Worm (Caenorhabditis elegans) whole organism, L3 larva: ENCODE results near the gene ZK632.10.

Source experiments
- R02D3.7 ChIP-seq: fragments of 150-350 bp; optimal IDR thresholded peaks from 2 replicates; lab custom pipeline; 2014; ENCODE audit warnings: missing biosample characterization, missing genetic modification characterization
- ZK546.5 ChIP-seq: sonication (generic microtip); optimal IDR thresholded peaks from 2 replicates; lab custom pipeline; 2017; ENCODE audit warnings: missing biosample characterization, missing genetic modification characterization
- aly-2 ChIP-seq: fragments of 150-350 bp; optimal IDR thresholded peaks from 2 replicates; lab custom pipeline; 2014; ENCODE audit warnings: missing biosample characterization, missing genetic modification characterization
- ama-1 ChIP-seq: fragments of 150-350 bp; optimal IDR thresholded peaks from 2 replicates; lab custom pipeline; 2018
- ceh-16 ChIP-seq: sonication (generic microtip); optimal IDR thresholded peaks from 2 replicates; lab custom pipeline; 2017; ENCODE audit warnings: missing biosample characterization, missing genetic modification characterization
- ceh-28 ChIP-seq: fragments of 150-350 bp; optimal IDR thresholded peaks from 2 replicates; lab custom pipeline; 2014; ENCODE audit warnings: missing biosample characterization, missing genetic modification reagents, missing genetic modification characterization
- ceh-82 ChIP-seq: fragments of 150-350 bp; optimal IDR thresholded peaks from 2 replicates; lab custom pipeline; 2014; ENCODE audit warnings: missing biosample characterization, missing genetic modification characterization
- ceh-9 ChIP-seq: sonication (generic microtip); optimal IDR thresholded peaks from 2 replicates; lab custom pipeline; 2018; ENCODE audit warnings: missing biosample characterization, missing genetic modification characterization
- daf-12 ChIP-seq: fragments of 150-350 bp; optimal IDR thresholded peaks from 2 replicates; lab custom pipeline; 2014; ENCODE audit warnings: missing biosample characterization, missing genetic modification reagents, missing genetic modification characterization
- egl-27 ChIP-seq: sonication (generic microtip); optimal IDR thresholded peaks from 4 replicates; lab custom pipeline; 2017; ENCODE audit warnings: missing biosample characterization, missing genetic modification reagents, missing genetic modification characterization
- egl-5 ChIP-seq: fragments of 150-350 bp; optimal IDR thresholded peaks from 2 replicates; lab custom pipeline; 2017; ENCODE audit warnings: missing biosample characterization, missing genetic modification reagents, missing genetic modification characterization, inconsistent platforms
- elt-1 ChIP-seq: fragments of 150-350 bp; optimal IDR thresholded peaks from 2 replicates; lab custom pipeline; 2014; ENCODE audit warnings: missing biosample characterization, missing genetic modification characterization
- elt-2 ChIP-seq: sonication (generic microtip); optimal IDR thresholded peaks from 2 replicates; lab custom pipeline; 2016; ENCODE audit warnings: missing genetic modification reagents, mild to moderate bottlenecking, missing genetic modification characterization, missing compliant biosample characterization
- elt-3 ChIP-seq, 3 experiments: fragments of 150-350 bp in 1 of 3; sonication (generic microtip) in 2 of 3; optimal IDR thresholded peaks; 2 replicates in 2 of 3; 4 replicates in 1 of 3; lab custom pipeline; 2014 to 2017; ENCODE audit warnings: missing biosample characterization in 3 of 3, missing genetic modification characterization in 3 of 3
- eor-1 ChIP-seq, 2 experiments: fragments of 150-350 bp; optimal IDR thresholded peaks; 2 replicates each; lab custom pipeline; 2014 to 2018; ENCODE audit warnings: missing biosample characterization in 2 of 2, missing genetic modification characterization in 2 of 2
- fkh-10 ChIP-seq: sonication (generic microtip); optimal IDR thresholded peaks from 2 replicates; lab custom pipeline; 2017; ENCODE audit warnings: missing biosample characterization, missing genetic modification reagents, missing genetic modification characterization
- fkh-2 ChIP-seq: fragments of 150-350 bp; optimal IDR thresholded peaks from 2 replicates; lab custom pipeline; 2014; ENCODE audit warnings: missing biosample characterization, missing genetic modification reagents, missing genetic modification characterization
- fos-1 ChIP-seq: fragments of 150-350 bp; optimal IDR thresholded peaks from 2 replicates; lab custom pipeline; 2014; ENCODE audit warnings: missing biosample characterization, missing genetic modification characterization
- hmg-11 ChIP-seq: sonication (generic microtip); optimal IDR thresholded peaks from 2 replicates; lab custom pipeline; 2016; ENCODE audit warnings: missing genetic modification characterization, missing compliant biosample characterization
- jun-1 ChIP-seq: fragments of 150-350 bp; optimal IDR thresholded peaks from 2 replicates; lab custom pipeline; 2014; ENCODE audit warnings: missing biosample characterization, missing genetic modification reagents, missing genetic modification characterization
- lin-15B ChIP-seq: fragments of 150-350 bp; optimal IDR thresholded peaks from 2 replicates; lab custom pipeline; 2014; ENCODE audit warnings: missing biosample characterization, missing genetic modification characterization
- lin-39 ChIP-seq: fragments of 150-350 bp; optimal IDR thresholded peaks from 2 replicates; lab custom pipeline; 2018; ENCODE audit warnings: missing biosample characterization, missing genetic modification reagents, missing genetic modification characterization
- lsy-12 ChIP-seq: sonication (generic microtip); optimal IDR thresholded peaks from 2 replicates; lab custom pipeline; 2016; ENCODE audit warnings: mild to moderate bottlenecking, missing genetic modification characterization, missing compliant biosample characterization
- mdl-1 ChIP-seq: fragments of 150-350 bp; optimal IDR thresholded peaks from 2 replicates; lab custom pipeline; 2014; ENCODE audit warnings: missing biosample characterization, missing genetic modification characterization
- mml-1 ChIP-seq: fragments of 150-350 bp; sonication (generic microtip); optimal IDR thresholded peaks from 3 replicates; lab custom pipeline; 2014; ENCODE audit warnings: missing biosample characterization, missing genetic modification characterization
- nfya-1 ChIP-seq: sonication (generic microtip); optimal IDR thresholded peaks from 2 replicates; lab custom pipeline; 2017; ENCODE audit warnings: missing genetic modification characterization, mild to moderate bottlenecking, missing compliant biosample characterization, antibody characterized with exemption, moderate library complexity; ENCODE audit not compliant: insufficient read depth
- nhr-11 ChIP-seq: fragments of 150-350 bp; optimal IDR thresholded peaks from 2 replicates; lab custom pipeline; 2014; ENCODE audit warnings: missing biosample characterization, missing genetic modification characterization
- nhr-12 ChIP-seq: fragments of 150-350 bp; optimal IDR thresholded peaks from 2 replicates; lab custom pipeline; 2014; ENCODE audit warnings: missing biosample characterization, missing genetic modification characterization
- nhr-23 ChIP-seq: fragments of 150-350 bp; optimal IDR thresholded peaks from 2 replicates; lab custom pipeline; 2014; ENCODE audit warnings: missing biosample characterization, missing genetic modification reagents, missing genetic modification characterization
- nhr-237 ChIP-seq: fragments of 150-350 bp; optimal IDR thresholded peaks from 2 replicates; lab custom pipeline; 2014; ENCODE audit warnings: missing biosample characterization, missing genetic modification characterization
- nhr-25 ChIP-seq: sonication (generic microtip); optimal IDR thresholded peaks from 2 replicates; lab custom pipeline; 2017; ENCODE audit warnings: missing biosample characterization, missing genetic modification characterization
- nhr-28 ChIP-seq: fragments of 150-350 bp; optimal IDR thresholded peaks from 2 replicates; lab custom pipeline; 2014; ENCODE audit warnings: missing biosample characterization, missing genetic modification characterization
- nhr-43 ChIP-seq: sonication (generic microtip); optimal IDR thresholded peaks from 2 replicates; lab custom pipeline; 2016; ENCODE audit warnings: mild to moderate bottlenecking, missing genetic modification characterization, missing compliant biosample characterization; ENCODE audit not compliant: poor library complexity, severe bottlenecking
- nhr-67 ChIP-seq: fragments of 150-350 bp; optimal IDR thresholded peaks from 2 replicates; lab custom pipeline; 2014; ENCODE audit warnings: missing biosample characterization, missing genetic modification characterization
- nhr-76 ChIP-seq: fragments of 150-350 bp; sonication (generic microtip); optimal IDR thresholded peaks from 5 replicates; lab custom pipeline; 2014; ENCODE audit warnings: missing biosample characterization, missing genetic modification characterization
- nhr-77 ChIP-seq: fragments of 150-350 bp; optimal IDR thresholded peaks from 2 replicates; lab custom pipeline; 2014; ENCODE audit warnings: missing biosample characterization, missing genetic modification characterization
- pha-4 ChIP-seq: fragments of 150-350 bp; optimal IDR thresholded peaks from 2 replicates; lab custom pipeline; 2014; ENCODE audit warnings: missing biosample characterization, missing genetic modification reagents, missing genetic modification characterization
- pqm-1 ChIP-seq: fragments of 150-350 bp; optimal IDR thresholded peaks from 2 replicates; lab custom pipeline; 2017; ENCODE audit warnings: missing biosample characterization, missing genetic modification characterization, inconsistent platforms
- sea-2 ChIP-seq: fragments of 150-350 bp; sonication (generic microtip); optimal IDR thresholded peaks from 4 replicates; lab custom pipeline; 2014; ENCODE audit warnings: missing biosample characterization, missing genetic modification reagents, missing genetic modification characterization
- skn-1 ChIP-seq: fragments of 150-350 bp; optimal IDR thresholded peaks from 2 replicates; lab custom pipeline; 2014; ENCODE audit warnings: missing biosample characterization, missing genetic modification characterization
- snpc-4 ChIP-seq: fragments of 150-350 bp; optimal IDR thresholded peaks from 2 replicates; lab custom pipeline; 2014; ENCODE audit warnings: missing biosample characterization, missing genetic modification characterization
- tbx-2 ChIP-seq: sonication (generic microtip); optimal IDR thresholded peaks from 2 replicates; lab custom pipeline; 2016; ENCODE audit warnings: mild to moderate bottlenecking, missing genetic modification characterization, missing compliant biosample characterization
- unc-39 ChIP-seq: sonication (generic microtip); optimal IDR thresholded peaks from 4 replicates; lab custom pipeline; 2017; ENCODE audit warnings: missing biosample characterization, missing genetic modification characterization
- unc-62 ChIP-seq: fragments of 150-350 bp; sonication (generic microtip); optimal IDR thresholded peaks from 4 replicates; lab custom pipeline; 2014; ENCODE audit warnings: missing biosample characterization, missing genetic modification reagents, missing genetic modification characterization
- zag-1 ChIP-seq: fragments of 150-350 bp; optimal IDR thresholded peaks from 2 replicates; lab custom pipeline; 2014; ENCODE audit warnings: missing biosample characterization, missing genetic modification characterization
- ztf-11 ChIP-seq: fragments of 150-350 bp; optimal IDR thresholded peaks from 2 replicates; lab custom pipeline; 2014; ENCODE audit warnings: missing biosample characterization, missing genetic modification characterization
- ztf-4 ChIP-seq: fragments of 150-350 bp; optimal IDR thresholded peaks from 2 replicates; lab custom pipeline; 2014; ENCODE audit warnings: missing biosample characterization, missing genetic modification characterization

The ZK632.10 gene

DNA sequence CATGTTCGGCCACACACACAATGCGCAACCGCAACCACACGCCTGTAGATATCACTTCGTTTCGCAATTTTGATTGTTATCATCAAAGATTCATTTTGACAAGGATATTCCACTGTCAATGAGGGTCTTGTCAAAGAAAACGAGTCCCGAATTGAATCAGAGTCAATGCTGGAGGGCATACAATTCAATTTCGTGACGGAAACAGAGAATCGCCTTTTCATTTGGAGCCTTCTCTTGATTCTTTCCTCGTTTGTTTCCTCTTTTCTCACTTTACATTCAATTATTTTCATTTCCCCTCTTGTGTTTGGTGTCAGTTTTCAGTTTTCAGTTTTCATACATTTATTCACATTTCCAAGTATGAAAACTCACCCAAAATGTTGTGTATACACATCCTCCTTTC, 39.8 kb upstream of the ZK632.10 start:
- no peak for TF ChIP-seq elt-1 (tag; lab: Kevin White, UChicago)
- TF ChIP-seq nhr-23 (tag; lab: Kevin White, UChicago), result peak; percentile 41
- TF ChIP-seq, all 47 proteins: peak for 1

DNA sequence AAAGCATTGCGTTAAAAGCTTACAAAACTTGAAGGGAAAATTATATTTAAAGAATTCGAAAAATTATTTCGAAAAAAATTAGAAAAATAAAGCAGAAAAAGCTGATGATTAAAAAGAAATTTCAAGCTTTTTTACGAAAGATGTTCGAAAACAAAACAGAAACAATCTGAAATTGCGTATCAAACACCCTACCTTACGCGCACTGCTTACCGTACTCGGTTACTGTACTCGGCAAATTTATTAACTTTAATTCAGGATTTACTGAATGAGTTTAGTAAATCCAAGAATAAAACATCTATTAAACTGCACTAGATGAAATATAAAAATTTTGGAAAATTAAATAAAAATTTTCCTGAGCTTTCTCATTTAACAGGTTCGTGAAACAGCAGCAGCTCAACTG, 34.9 kb upstream of the ZK632.10 start:
- TF ChIP-seq ceh-28 (tag; lab: Kevin White, UChicago), result no peak
- no peak for TF ChIP-seq unc-62 (GFP tag; lab: Kevin White, UChicago)
- TF ChIP-seq ama-1 (lab: Kevin White, UChicago), result no peak
- TF ChIP-seq mdl-1 (tag; lab: Kevin White, UChicago), result no peak
- TF ChIP-seq unc-39 (tag; lab: Kevin White, UChicago), result no peak
- no peak for TF ChIP-seq pha-4
- no peak for TF ChIP-seq eor-1 (tag; optimal IDR thresholded peaks at IDR 0.05; lab: Kevin White, UChicago)
- no peak for TF ChIP-seq nhr-12 (tag; lab: Kevin White, UChicago)
- no peak for TF ChIP-seq egl-27 (tag; lab: Kevin White, UChicago)
- TF ChIP-seq nhr-77 (tag; lab: Kevin White, UChicago), result no peak

- TF ChIP-seq ZK546.5 (tag; lab: Kevin White, UChicago) (no peak), lin-15B (tag; lab: Kevin White, UChicago) (peak; percentile 10), pha-4 (peak; percentile 50), nhr-23 (tag; lab: Kevin White, UChicago) (no peak), daf-12 (tag; lab: Kevin White, UChicago) (no peak), skn-1 (peak; percentile 46), tbx-2 (peak; percentile 20), unc-62 (GFP tag; lab: Kevin White, UChicago) (no peak), ztf-4 (tag; lab: Kevin White, UChicago) (no peak), ceh-28 (tag; lab: Kevin White, UChicago) (no peak), snpc-4 (peak; percentile 9), nhr-237 (tag; lab: Kevin White, UChicago) (no peak), lsy-12 (tag; lab: Kevin White, UChicago) (peak; percentile 72), R02D3.7 (tag; lab: Kevin White, UChicago) (no peak), nhr-11 (tag; lab: Kevin White, UChicago) (no peak), nhr-43 (tag; lab: Kevin White, UChicago) (peak; percentile 26), nhr-28 (tag; lab: Kevin White, UChicago) (no peak), lin-39 (tag; lab: Kevin White, UChicago) (peak; percentile 58), ceh-9 (tag; lab: Kevin White, UChicago) (no peak), sea-2 (GFP tag; lab: Kevin White, UChicago) (no peak), elt-3 (tag; optimal IDR thresholded peaks at IDR 0.05; lab: Kevin White, UChicago) (peak in 1 of 3 experiments; percentile 38), zag-1 (tag; lab: Kevin White, UChicago) (no peak), nhr-25 (tag; lab: Kevin White, UChicago) (peak; percentile 19), mdl-1 (tag; lab: Kevin White, UChicago) (no peak), elt-2 (peak; percentile 36), eor-1 (tag; optimal IDR thresholded peaks at IDR 0.05; lab: Kevin White, UChicago) (no peak), fos-1 (tag; lab: Kevin White, UChicago) (no peak), ztf-11 (no peak), mml-1 (tag; lab: Kevin White, UChicago) (no peak), egl-5 (tag; lab: Kevin White, UChicago) (peak; percentile 62), fkh-10 (GFP tag; lab: Kevin White, UChicago) (no peak), ceh-82 (tag; lab: Kevin White, UChicago) (peak; percentile 4), nhr-76 (tag; lab: Kevin White, UChicago) (no peak), elt-1 (tag; lab: Kevin White, UChicago) (no peak), unc-39 (tag; lab: Kevin White, UChicago) (no peak), egl-27 (tag; lab: Kevin White, UChicago) (no peak), hmg-11 (tag; lab: Kevin White, UChicago) (peak; percentile 53), nfya-1 (tag; lab: Kevin White, UChicago) (peak; percentile 47), nhr-77 (tag; lab: Kevin White, UChicago) (no peak), fkh-2 (no peak), ama-1 (lab: Kevin White, UChicago) (no peak), aly-2 (tag; lab: Kevin White, UChicago) (no peak), ceh-16 (tag; lab: Kevin White, UChicago) (no peak), nhr-12 (tag; lab: Kevin White, UChicago) (no peak), pqm-1 (tag; lab: Kevin White, UChicago) (peak; percentile 15), nhr-67 (tag; lab: Kevin White, UChicago) (no peak), jun-1 (tag; lab: Kevin White, UChicago) (peak; percentile 71)
Observed at ce11 chrIII:9861470-9862342, 34.2 kb upstream of the ZK632.10 start.
